Worm (Caenorhabditis elegans) whole organism, late embryonic: ENCODE data around the gene sex-1.

Source experiments
- C08G9.2 ChIP-seq: sonication (generic microtip); optimal IDR thresholded peaks from 2 replicates; lab custom pipeline; 2016; ENCODE audit warnings: mild to moderate bottlenecking, missing genetic modification characterization, moderate library complexity, missing compliant biosample characterization
- K09A11.1 ChIP-seq: sonication (generic microtip); optimal IDR thresholded peaks from 2 replicates; lab custom pipeline; 2017; ENCODE audit warnings: antibody characterized with exemption, mild to moderate bottlenecking, missing genetic modification characterization, missing compliant biosample characterization; ENCODE audit not compliant: insufficient read depth
- ama-1 ChIP-seq: fragments of 150-350 bp; optimal IDR thresholded peaks from 2 replicates; lab custom pipeline; 2014
- ceh-14 ChIP-seq: sonication (generic microtip); optimal IDR thresholded peaks from 2 replicates; lab custom pipeline; 2016; ENCODE audit warnings: missing genotype, missing genetic modification characterization, missing compliant biosample characterization
- ceh-18 ChIP-seq: sonication (generic microtip); optimal IDR thresholded peaks from 2 replicates; lab custom pipeline; 2016; ENCODE audit warnings: missing genetic modification characterization, missing compliant biosample characterization
- ceh-19 ChIP-seq: fragments of 200-800 bp; sonication (Bioruptor generic); optimal IDR thresholded peaks from 2 replicates; lab custom pipeline; 2018; ENCODE audit warnings: mild to moderate bottlenecking, missing genetic modification characterization, missing compliant biosample characterization
- ceh-34 ChIP-seq: sonication (generic microtip); optimal IDR thresholded peaks from 2 replicates; lab custom pipeline; 2016; ENCODE audit warnings: mild to moderate bottlenecking, missing genetic modification characterization, missing compliant biosample characterization
- ceh-45 ChIP-seq: fragments of 200-800 bp; sonication (Bioruptor generic); IDR thresholded peaks from 2 replicates; pipeline ENCODE4 v1.3.6; 2022; ENCODE audit warnings: missing genetic modification reagents, missing genetic modification characterization, missing compliant biosample characterization
- dve-1 ChIP-seq: sonication (generic microtip); optimal IDR thresholded peaks from 2 replicates; lab custom pipeline; 2017; ENCODE audit warnings: antibody characterized with exemption, mild to moderate bottlenecking, missing genetic modification characterization, missing compliant biosample characterization
- elt-4 ChIP-seq: sonication (generic microtip); optimal IDR thresholded peaks from 2 replicates; lab custom pipeline; 2016; ENCODE audit warnings: missing genetic modification characterization, missing compliant biosample characterization
- eyg-1 ChIP-seq: sonication (generic microtip); optimal IDR thresholded peaks from 2 replicates; lab custom pipeline; 2016; ENCODE audit warnings: missing genotype, missing genetic modification characterization, missing compliant biosample characterization
- hlh-13 ChIP-seq: fragments of 200-800 bp; sonication (Bioruptor generic); optimal IDR thresholded peaks from 2 replicates; lab custom pipeline; 2018; ENCODE audit warnings: mild to moderate bottlenecking, missing genetic modification characterization, missing compliant biosample characterization
- hlh-15 ChIP-seq: sonication (generic microtip); optimal IDR thresholded peaks from 2 replicates; lab custom pipeline; 2016; ENCODE audit warnings: missing genetic modification characterization, missing compliant biosample characterization
- hlh-30 ChIP-seq: sonication (generic microtip); optimal IDR thresholded peaks from 2 replicates; lab custom pipeline; 2017; ENCODE audit warnings: antibody characterized with exemption, missing genetic modification characterization, missing compliant biosample characterization; ENCODE audit not compliant: insufficient read depth
- mec-3 ChIP-seq: sonication (generic microtip); optimal IDR thresholded peaks from 2 replicates; lab custom pipeline; 2016; ENCODE audit warnings: borderline replicate concordance, missing genetic modification characterization, missing compliant biosample characterization
- nfya-1 ChIP-seq: sonication (generic microtip); optimal IDR thresholded peaks from 2 replicates; lab custom pipeline; 2017; ENCODE audit warnings: missing genetic modification characterization, mild to moderate bottlenecking, missing compliant biosample characterization, antibody characterized with exemption, moderate library complexity
- nhr-232 ChIP-seq: sonication (generic microtip); optimal IDR thresholded peaks from 2 replicates; lab custom pipeline; 2016; ENCODE audit warnings: missing genetic modification characterization, missing compliant biosample characterization
- odd-2 ChIP-seq: sonication (generic microtip); optimal IDR thresholded peaks from 2 replicates; lab custom pipeline; 2017; ENCODE audit warnings: antibody characterized with exemption, mild to moderate bottlenecking, missing genetic modification characterization, missing compliant biosample characterization
- pag-3 ChIP-seq: sonication (generic microtip); optimal IDR thresholded peaks from 2 replicates; lab custom pipeline; 2016; ENCODE audit warnings: missing compliant biosample characterization, missing genetic modification characterization, borderline replicate concordance
- pax-1 ChIP-seq: fragments of 150-350 bp; optimal IDR thresholded peaks from 2 replicates; lab custom pipeline; 2014; ENCODE audit warnings: missing biosample characterization, missing genetic modification characterization
- pha-2 ChIP-seq: sonication (generic microtip); optimal IDR thresholded peaks from 2 replicates; lab custom pipeline; 2017; ENCODE audit warnings: mild to moderate bottlenecking, missing genetic modification characterization, missing compliant biosample characterization
- pqm-1 ChIP-seq: sonication (generic microtip); optimal IDR thresholded peaks from 2 replicates; lab custom pipeline; 2016; ENCODE audit warnings: missing genetic modification characterization, missing compliant biosample characterization
- pros-1 ChIP-seq: fragments of 150-350 bp; optimal IDR thresholded peaks from 2 replicates; lab custom pipeline; 2014; ENCODE audit warnings: missing biosample characterization, missing genetic modification reagents, missing genetic modification characterization
- ref-2 ChIP-seq: sonication (generic microtip); optimal IDR thresholded peaks from 2 replicates; lab custom pipeline; 2016; ENCODE audit warnings: missing genetic modification characterization, missing compliant biosample characterization
- sox-4 ChIP-seq: sonication (generic microtip); optimal IDR thresholded peaks from 2 replicates; lab custom pipeline; 2017; ENCODE audit warnings: mild to moderate bottlenecking, missing genetic modification characterization, inconsistent platforms, missing compliant biosample characterization
- tbx-2 ChIP-seq: sonication (generic microtip); optimal IDR thresholded peaks from 2 replicates; lab custom pipeline; 2016; ENCODE audit warnings: missing genetic modification characterization, missing compliant biosample characterization
- tbx-7 ChIP-seq: sonication (generic microtip); optimal IDR thresholded peaks from 2 replicates; lab custom pipeline; 2016; ENCODE audit warnings: missing genotype, missing genetic modification characterization, missing compliant biosample characterization
- unc-42 ChIP-seq: sonication (generic microtip); optimal IDR thresholded peaks from 2 replicates; lab custom pipeline; 2016; ENCODE audit warnings: missing genotype, missing genetic modification characterization, missing compliant biosample characterization
- unc-55 ChIP-seq: sonication (generic microtip); optimal IDR thresholded peaks from 2 replicates; lab custom pipeline; 2017; ENCODE audit warnings: missing biosample characterization, missing genetic modification reagents, missing genetic modification characterization
- zip-5 ChIP-seq: sonication (generic microtip); optimal IDR thresholded peaks from 2 replicates; lab custom pipeline; 2016; ENCODE audit warnings: missing genetic modification characterization, missing compliant biosample characterization

The sex-1 gene

ce11 chrX:10245617-10246016, 40.4 kb upstream of the sex-1 start:
- TF ChIP-seq pqm-1 (tag; lab: Kevin White, UChicago) (no peak), mec-3 (tag; lab: Kevin White, UChicago) (no peak), dve-1 (tag; lab: Kevin White, UChicago) (no peak), odd-2 (tag; lab: Kevin White, UChicago) (no peak), ceh-14 (tag; lab: Kevin White, UChicago) (no peak), pax-1 (tag; lab: Kevin White, UChicago) (no peak), zip-5 (no peak), ref-2 (tag; lab: Kevin White, UChicago) (no peak), tbx-7 (tag; lab: Kevin White, UChicago) (no peak)

ce11 chrX:10240939-10241338, 35.7 kb upstream of the sex-1 start, which contains the start of gene str-74:
str-74 (minus strand) TSS chrX:10241039.
- TF ChIP-seq K09A11.1 (tag; lab: Kevin White, UChicago), result no peak
- TF ChIP-seq pha-2 (tag; lab: Kevin White, UChicago), result no peak

- no peak for TF ChIP-seq eyg-1 (tag; lab: Kevin White, UChicago)
- no peak for TF ChIP-seq ceh-45
- no peak for TF ChIP-seq tbx-7 (tag; lab: Kevin White, UChicago)
- no peak for TF ChIP-seq ceh-18 (tag; lab: Kevin White, UChicago)
- no peak for TF ChIP-seq ceh-14 (tag; lab: Kevin White, UChicago)
- TF ChIP-seq odd-2 (tag; lab: Kevin White, UChicago), result no peak
- TF ChIP-seq elt-4 (tag; lab: Kevin White, UChicago), result no peak
- peak; percentile 1 for TF ChIP-seq tbx-2
- TF ChIP-seq ama-1 (lab: Kevin White, UChicago), result no peak
- peak; percentile 73 for TF ChIP-seq unc-55 (GFP tag; lab: Kevin White, UChicago)
- TF ChIP-seq nfya-1 (tag; lab: Kevin White, UChicago), result peak; percentile 40
These were observed 33.0 kb upstream of the sex-1 start for ce11 chrX:10238146-10238749.

ce11 chrX:10236844-10237243, 31.6 kb upstream of the sex-1 start, which contains the start of gene zipt-13:
zipt-13 (minus strand) TSS chrX:10236944.
- TF ChIP-seq zip-5, result no peak
- TF ChIP-seq C08G9.2 (tag; lab: Kevin White, UChicago), result no peak
- no peak for TF ChIP-seq mec-3 (tag; lab: Kevin White, UChicago)
- no peak for TF ChIP-seq K09A11.1 (tag; lab: Kevin White, UChicago)
- TF ChIP-seq ceh-19 (GFP tag; lab: Kevin White, UChicago), result no peak

ce11 chrX:10232395-10232794, 27.2 kb upstream of the sex-1 start:
- TF ChIP-seq unc-42 (tag; lab: Kevin White, UChicago), result peak; percentile 13
- TF ChIP-seq pros-1 (tag; lab: Kevin White, UChicago), result no peak
- TF ChIP-seq, all 69 proteins: peak for 1

DNA sequence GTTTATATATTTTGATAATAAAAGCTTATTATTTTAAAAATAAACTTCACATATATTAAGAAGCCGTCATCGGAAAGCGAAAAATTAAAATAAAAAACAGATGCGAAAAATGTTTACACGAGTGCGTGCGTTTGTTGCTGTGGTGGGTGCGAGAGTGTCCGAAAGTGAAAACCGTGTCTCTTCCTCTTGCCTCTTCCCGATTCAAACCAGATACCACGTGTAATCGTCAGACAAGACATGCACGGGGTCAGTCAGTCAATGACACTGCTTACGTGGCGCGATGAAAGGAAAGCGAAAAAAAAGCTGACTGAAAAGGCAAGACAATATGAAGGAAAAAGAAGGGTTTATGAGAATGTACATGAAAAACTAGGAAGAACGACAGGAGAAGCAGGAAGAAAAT, 25.7 kb upstream of the sex-1 start:
- TF ChIP-seq pros-1 (tag; lab: Kevin White, UChicago), result no peak
- TF ChIP-seq hlh-30 (tag; lab: Kevin White, UChicago), result peak; percentile 19
- no peak for TF ChIP-seq nhr-232 (tag; lab: Kevin White, UChicago)
- TF ChIP-seq, all 69 proteins: peak for 1

ce11 chrX:10228094-10228746, 23.0 kb upstream of the sex-1 start, which contains the start of gene C14H10.3:
C14H10.3 (minus strand) TSS chrX:10228137.
- TF ChIP-seq hlh-13 (GFP tag; lab: Kevin White, UChicago) (no peak), sox-4 (no peak), pag-3 (tag; lab: Kevin White, UChicago) (no peak), hlh-15 (tag; lab: Kevin White, UChicago) (no peak), ceh-34 (tag; lab: Kevin White, UChicago) (no peak)
- TF ChIP-seq, all 69 proteins: peak for 0
